Fruit fly (Drosophila melanogaster): ENCODE measurements around the gene Nos.

DNA sequence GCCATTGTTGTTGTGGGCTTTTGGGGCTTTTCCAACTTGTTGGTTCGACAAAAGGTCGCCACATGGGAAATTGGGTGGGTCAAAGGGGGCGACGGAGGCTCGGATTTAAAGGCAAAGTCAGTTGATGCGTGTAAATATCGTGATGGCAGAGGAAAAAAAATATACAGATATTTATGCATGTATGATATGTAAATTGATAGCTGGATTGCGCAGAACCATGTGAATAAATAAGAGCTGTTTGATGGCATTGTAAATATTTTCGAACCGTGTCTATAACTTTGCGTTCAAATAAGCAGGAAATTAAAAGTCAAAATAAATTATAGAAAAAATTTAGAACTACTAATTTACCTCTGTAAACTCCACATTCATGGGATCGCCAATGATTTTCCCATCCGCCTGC, 14.7 kb downstream of the Nos start:
- TF ChIP-seq kay (GFP tag; ENCODE audit: borderline replicate concordance), result no peak
- TF ChIP-seq toe (GFP tag; optimal IDR thresholded peaks at IDR 0.05), result no peak
- TF ChIP-seq CG7045 (GFP tag; optimal IDR thresholded peaks at IDR 0.05), result no peak
- no peak for TF ChIP-seq CG33017 (tag; optimal IDR thresholded peaks at IDR 0.05)
- TF ChIP-seq CG1620 (GFP tag; optimal IDR thresholded peaks at IDR 0.05), result no peak
- TF ChIP-seq CG14711 (tag; optimal IDR thresholded peaks at IDR 0.05), result no peak
- TF ChIP-seq cnc (optimal IDR thresholded peaks at IDR 0.05), result no peak
- TF ChIP-seq pad (GFP tag; optimal IDR thresholded peaks at IDR 0.05), result no peak
- no peak for TF ChIP-seq Crg-1 (GFP tag; optimal IDR thresholded peaks at IDR 0.05)
- no peak for TF ChIP-seq CG7101 (tag; optimal IDR thresholded peaks at IDR 0.05)
- TF ChIP-seq CG12768 (GFP tag; optimal IDR thresholded peaks at IDR 0.05), result no peak

All from whole organism, adult.